Worm (Caenorhabditis elegans): Measurements from ENCODE around the gene Y70C5A.2.

DNA sequence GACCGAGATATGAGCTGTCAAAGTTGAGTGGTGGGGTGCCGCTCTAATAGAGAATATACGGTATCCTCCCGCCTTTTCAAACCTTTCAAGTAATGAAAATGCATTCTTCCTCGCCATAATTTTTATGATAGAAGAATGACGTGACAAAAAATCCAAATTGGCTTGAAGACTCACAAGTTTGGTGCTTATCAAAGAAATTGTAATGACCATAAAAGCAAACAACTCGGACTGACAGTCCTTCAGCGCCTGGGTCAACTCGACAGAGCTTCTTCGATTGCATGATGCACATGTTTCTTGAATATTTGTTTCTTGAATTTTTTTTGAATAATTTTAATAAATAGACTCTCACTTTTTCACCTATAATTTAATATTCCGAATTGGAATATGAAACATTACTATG lies 17.5 kb downstream of the Y70C5A.2 start:
- TF ChIP-seq drap-1 (GFP tag; optimal IDR thresholded peaks at IDR 0.05), result no peak
- TF ChIP-seq lin-13 (tag; optimal IDR thresholded peaks at IDR 0.05), result no peak
- no peak for TF ChIP-seq unc-62 (GFP tag; optimal IDR thresholded peaks at IDR 0.05)
- TF ChIP-seq mls-2 (tag; optimal IDR thresholded peaks at IDR 0.05), result no peak
- TF ChIP-seq pha-4 (tag; optimal IDR thresholded peaks at IDR 0.05), result no peak
- TF ChIP-seq sptf-1 (tag; optimal IDR thresholded peaks at IDR 0.05), result no peak
- TF ChIP-seq mep-1 (tag; optimal IDR thresholded peaks at IDR 0.05), result no peak
- no peak for TF ChIP-seq snpc-4 (tag; optimal IDR thresholded peaks at IDR 0.05)
- no peak for TF ChIP-seq tbx-8 (GFP tag; optimal IDR thresholded peaks at IDR 0.05)
- no peak for TF ChIP-seq sem-2 (GFP tag; optimal IDR thresholded peaks at IDR 0.05)
- TF ChIP-seq unc-39 (tag; optimal IDR thresholded peaks at IDR 0.05), result no peak
- no peak for TF ChIP-seq lsy-2 (tag; optimal IDR thresholded peaks at IDR 0.05)

Data from whole organism, mixed stage, embryonic.